Worm (Caenorhabditis elegans) whole organism, late embryonic: ENCODE data around the gene ins-8.

Experiments used
- K09A11.1 ChIP-seq: sonication (generic microtip); optimal IDR thresholded peaks from 2 replicates; lab custom pipeline; 2017; ENCODE audit warnings: antibody characterized with exemption, mild to moderate bottlenecking, missing genetic modification characterization, missing compliant biosample characterization; ENCODE audit not compliant: insufficient read depth
- ama-1 ChIP-seq: fragments of 150-350 bp; optimal IDR thresholded peaks from 2 replicates; lab custom pipeline; 2014
- ceh-31 ChIP-seq: sonication (generic microtip); optimal IDR thresholded peaks from 2 replicates; lab custom pipeline; 2016; ENCODE audit warnings: missing genetic modification characterization, missing compliant biosample characterization
- ceh-45 ChIP-seq: fragments of 200-800 bp; sonication (Bioruptor generic); IDR thresholded peaks from 2 replicates; pipeline ENCODE4 v1.3.6; 2022; ENCODE audit warnings: missing genetic modification reagents, missing genetic modification characterization, missing compliant biosample characterization
- hlh-6 ChIP-seq: sonication (generic microtip); optimal IDR thresholded peaks from 2 replicates; lab custom pipeline; 2016; ENCODE audit warnings: missing genotype, missing genetic modification characterization, missing compliant biosample characterization
- hlh-8 ChIP-seq: sonication (generic microtip); optimal IDR thresholded peaks from 2 replicates; lab custom pipeline; 2016; ENCODE audit warnings: missing genotype, missing genetic modification characterization, missing compliant biosample characterization
- mec-3 ChIP-seq: sonication (generic microtip); optimal IDR thresholded peaks from 2 replicates; lab custom pipeline; 2016; ENCODE audit warnings: borderline replicate concordance, missing genetic modification characterization, missing compliant biosample characterization
- pqm-1 ChIP-seq: sonication (generic microtip); optimal IDR thresholded peaks from 2 replicates; lab custom pipeline; 2016; ENCODE audit warnings: missing genetic modification characterization, missing compliant biosample characterization

DNA sequence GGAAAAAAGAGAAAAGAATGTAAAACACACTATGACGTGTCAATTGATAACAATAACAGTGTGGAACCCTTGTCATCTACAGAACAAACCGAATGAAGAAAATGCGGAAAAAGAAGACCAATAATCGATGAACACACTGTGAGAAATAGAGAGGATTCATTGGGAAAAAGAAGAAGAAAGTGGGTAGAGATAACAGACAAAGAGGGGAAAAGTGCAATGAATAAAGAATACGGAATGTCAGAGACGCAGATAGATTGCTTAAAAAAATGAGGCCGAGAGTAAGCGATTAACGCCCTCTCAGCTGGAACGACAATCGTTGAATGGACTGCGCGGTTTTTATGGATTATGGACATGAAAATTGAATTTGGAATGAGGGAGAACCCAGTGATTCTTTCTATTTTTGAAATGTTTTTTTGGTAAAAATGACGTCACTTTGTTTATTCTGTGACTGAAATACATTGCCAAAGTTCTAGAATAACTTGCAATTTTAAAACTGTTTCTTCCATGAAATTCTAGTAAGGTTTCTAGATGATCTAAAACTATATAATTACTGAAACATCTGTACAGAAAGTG, 32.9 kb downstream of the ins-8 start, which contains the start of gene amph-1:
- TF ChIP-seq hlh-8 (tag; lab: Kevin White, UChicago) (no peak), hlh-6 (no peak), mec-3 (tag; lab: Kevin White, UChicago) (no peak), ceh-31 (tag; lab: Kevin White, UChicago) (peak; percentile 43), pqm-1 (no peak), K09A11.1 (tag; lab: Kevin White, UChicago) (no peak), ceh-45 (no peak), ama-1 (lab: Kevin White, UChicago) (no peak)
